Fruit fly (Drosophila melanogaster) whole organism, embryonic: ENCODE data around the gene Vm26Ac.
A peak's percentile ranks its signal among the peaks of the same experiment; 100 is the strongest.

Source experiments
- B-H2 ChIP-seq: fragments of 200-800 bp; sonication (Bioruptor generic); optimal IDR thresholded peaks from 2 replicates; lab custom pipeline; 2018; ENCODE audit warnings: missing biosample characterization, mild to moderate bottlenecking, missing genetic modification characterization
- BEAF-32 ChIP-seq: fragments of 200-800 bp; sonication (Bioruptor generic); optimal IDR thresholded peaks from 3 replicates; lab custom pipeline; 2017; ENCODE audit warnings: missing biosample characterization, missing genetic modification characterization, mild to moderate bottlenecking, moderate library complexity, missing genetic modification reagents
- Blimp-1 ChIP-seq: fragments of 200-800 bp; sonication (Bioruptor generic); optimal IDR thresholded peaks from 3 replicates; lab custom pipeline; 2018; ENCODE audit warnings: missing biosample characterization, missing genetic modification characterization, mild to moderate bottlenecking, moderate library complexity, missing genetic modification reagents
- CG11247 ChIP-seq: fragments of 200-800 bp; sonication (Bioruptor generic); IDR thresholded peaks from 2 replicates; pipeline ENCODE4 v1.3.6; 2022; ENCODE audit warnings: missing biosample characterization, missing genetic modification characterization
- CG11723 ChIP-seq: fragments of 200-800 bp; sonication (Bioruptor generic); optimal IDR thresholded peaks from 2 replicates; lab custom pipeline; 2017; ENCODE audit warnings: missing biosample characterization, mild to moderate bottlenecking, missing genetic modification characterization
- CG13894 ChIP-seq: fragments of 200-800 bp; sonication (Bioruptor generic); optimal IDR thresholded peaks from 3 replicates; lab custom pipeline; 2018; ENCODE audit warnings: missing biosample characterization, mild to moderate bottlenecking, missing genetic modification characterization, moderate library complexity
- CG14667 ChIP-seq: fragments of 200-800 bp; sonication (Bioruptor generic); IDR thresholded peaks from 2 replicates; pipeline ENCODE4 v1.3.6; 2022; ENCODE audit warnings: missing biosample characterization, missing genetic modification characterization
- CG1529 ChIP-seq: fragments of 200-800 bp; sonication (Bioruptor generic); optimal IDR thresholded peaks from 3 replicates; lab custom pipeline; 2018; ENCODE audit warnings: missing biosample characterization, missing genetic modification characterization
- CG1603 ChIP-seq: fragments of 200-800 bp; sonication (Bioruptor generic); optimal IDR thresholded peaks from 2 replicates; lab custom pipeline; 2019; ENCODE audit warnings: missing biosample characterization, mild to moderate bottlenecking, missing genetic modification characterization, moderate library complexity
- CG16813 ChIP-seq: fragments of 200-800 bp; sonication (Bioruptor generic); IDR thresholded peaks from 3 replicates; pipeline ENCODE4 v1.3.6; 2022; ENCODE audit warnings: missing biosample characterization, missing genetic modification characterization; ENCODE audit not compliant: partially characterized antibody
- CG17186 ChIP-seq: fragments of 200-800 bp; sonication (Bioruptor generic); optimal IDR thresholded peaks from 3 replicates; lab custom pipeline; 2017; ENCODE audit warnings: missing biosample characterization, missing genetic modification reagents, missing genetic modification characterization
- CG18011 ChIP-seq: fragments of 200-800 bp; sonication (Bioruptor generic); optimal IDR thresholded peaks from 2 replicates; lab custom pipeline; 2017; ENCODE audit warnings: missing biosample characterization, missing genetic modification characterization, mild to moderate bottlenecking, moderate library complexity, missing genotype
- CG1832 ChIP-seq: fragments of 200-800 bp; sonication (Bioruptor generic); optimal IDR thresholded peaks from 2 replicates; lab custom pipeline; 2017; ENCODE audit warnings: missing biosample characterization, mild to moderate bottlenecking, missing genetic modification characterization, inconsistent platforms
- CG2202 ChIP-seq: fragments of 200-800 bp; sonication (Bioruptor generic); optimal IDR thresholded peaks from 2 replicates; lab custom pipeline; 2018; ENCODE audit warnings: missing biosample characterization, mild to moderate bottlenecking, missing genetic modification characterization
- CG31441 ChIP-seq: fragments of 200-800 bp; sonication (Bioruptor generic); IDR thresholded peaks from 2 replicates; pipeline ENCODE4 v1.3.6; 2022; ENCODE audit warnings: missing biosample characterization, missing genetic modification characterization
- CG4820 ChIP-seq: fragments of 200-800 bp; sonication (Bioruptor generic); optimal IDR thresholded peaks from 3 replicates; lab custom pipeline; 2016; ENCODE audit warnings: missing biosample characterization, missing genetic modification characterization
- CG7271 ChIP-seq: fragments of 200-800 bp; sonication (Bioruptor generic); optimal IDR thresholded peaks from 2 replicates; lab custom pipeline; 2018; ENCODE audit warnings: missing biosample characterization, mild to moderate bottlenecking, missing genetic modification characterization, moderate library complexity
- CG7963 ChIP-seq: fragments of 200-800 bp; sonication (Bioruptor generic); IDR thresholded peaks from 3 replicates; pipeline ENCODE4 v1.3.6; 2022; ENCODE audit warnings: missing biosample characterization, missing genetic modification characterization; ENCODE audit not compliant: partially characterized antibody
- CG8765 ChIP-seq: fragments of 200-800 bp; sonication (Bioruptor generic); IDR thresholded peaks from 2 replicates; pipeline ENCODE4 v1.3.6; 2022; ENCODE audit warnings: missing biosample characterization, missing genetic modification characterization
- CG9932 ChIP-seq: fragments of 200-800 bp; sonication (Bioruptor generic); IDR thresholded peaks from 2 replicates; pipeline ENCODE4 v1.3.6; 2022; ENCODE audit warnings: missing biosample characterization, missing genetic modification characterization
- D ChIP-seq, 2 experiments: fragments of 200-800 bp in 1 of 2; fragments of >200 bp in 1 of 2; sonication (Bioruptor generic) in 1 of 2; optimal IDR thresholded peaks; 2 replicates in 1 of 2; 3 replicates in 1 of 2; lab custom pipeline; 2017; ENCODE audit warnings: mild to moderate bottlenecking in 1 of 2, missing biosample characterization in 1 of 2, missing genetic modification characterization in 1 of 2, missing genetic modification reagents in 1 of 2
- Dfd ChIP-seq, 2 experiments: fragments of >200 bp; optimal IDR thresholded peaks; 2 replicates each; lab custom pipeline; 2017; ENCODE audit warnings: missing biosample characterization in 2 of 2, missing genetic modification characterization in 2 of 2
- Dll ChIP-seq: fragments of 200-800 bp; sonication (Bioruptor generic); IDR thresholded peaks from 4 replicates; pipeline ENCODE4 v1.3.6; 2022; ENCODE audit warnings: missing biosample characterization, missing genetic modification characterization; ENCODE audit not compliant: partially characterized antibody
- Dref ChIP-seq: fragments of 200-800 bp; sonication (Bioruptor generic); IDR thresholded peaks from 2 replicates; pipeline ENCODE4 v1.3.6; 2022; ENCODE audit warnings: missing biosample characterization, missing genetic modification characterization
- H2.0 ChIP-seq: fragments of 200-800 bp; sonication (Bioruptor generic); IDR thresholded peaks from 2 replicates; pipeline ENCODE4 v1.3.6; 2022; ENCODE audit warnings: missing biosample characterization, missing genetic modification characterization
- Hmr ChIP-seq: fragments of 200-800 bp; sonication (Bioruptor generic); optimal IDR thresholded peaks from 3 replicates; lab custom pipeline; 2017; ENCODE audit warnings: mild to moderate bottlenecking, missing biosample characterization, missing genetic modification reagents, missing genetic modification characterization
- Hr39 ChIP-seq: fragments of >200 bp; optimal IDR thresholded peaks from 2 replicates; lab custom pipeline; 2017
- Lim3 ChIP-seq: fragments of 200-800 bp; sonication (Bioruptor generic); IDR thresholded peaks from 2 replicates; pipeline ENCODE4 v1.3.6; 2022; ENCODE audit warnings: missing biosample characterization, missing genetic modification characterization
- NC2β ChIP-seq: fragments of 200-800 bp; sonication (Bioruptor generic); optimal IDR thresholded peaks from 2 replicates; lab custom pipeline; 2016; ENCODE audit warnings: missing biosample characterization, missing genetic modification characterization
- Sox100B ChIP-seq: fragments of 200-800 bp; sonication (Bioruptor generic); optimal IDR thresholded peaks from 3 replicates; lab custom pipeline; 2018; ENCODE audit warnings: missing biosample characterization, mild to moderate bottlenecking, missing genetic modification characterization
- Sry-β ChIP-seq: fragments of 200-800 bp; sonication (Bioruptor generic); optimal IDR thresholded peaks from 2 replicates; lab custom pipeline; 2018; ENCODE audit warnings: missing biosample characterization, mild to moderate bottlenecking, missing genetic modification characterization, moderate library complexity
- Xrp1 ChIP-seq: fragments of 200-800 bp; sonication (Bioruptor generic); IDR thresholded peaks from 2 replicates; pipeline ENCODE4 v1.3.6; 2022; ENCODE audit warnings: missing biosample characterization, missing genetic modification characterization
- ac ChIP-seq: fragments of 200-800 bp; sonication (Bioruptor generic); optimal IDR thresholded peaks from 3 replicates; lab custom pipeline; 2017; ENCODE audit warnings: missing biosample characterization, mild to moderate bottlenecking, missing genetic modification characterization
- ara ChIP-seq: fragments of 200-800 bp; sonication (Bioruptor generic); IDR thresholded peaks from 2 replicates; pipeline ENCODE4 v1.3.6; 2022; ENCODE audit warnings: missing biosample characterization, missing genetic modification characterization
- danr ChIP-seq: fragments of 200-800 bp; sonication (Bioruptor generic); IDR thresholded peaks from 2 replicates; pipeline ENCODE4 v1.3.6; 2022; ENCODE audit warnings: missing biosample characterization, missing genetic modification characterization
- dmrt99B ChIP-seq: fragments of 200-800 bp; sonication (Bioruptor generic); optimal IDR thresholded peaks from 2 replicates; lab custom pipeline; 2018; ENCODE audit warnings: missing biosample characterization, mild to moderate bottlenecking, missing genetic modification characterization, moderate library complexity
- emc ChIP-seq: fragments of 200-800 bp; sonication (Bioruptor generic); optimal IDR thresholded peaks from 2 replicates; lab custom pipeline; 2016; ENCODE audit warnings: missing biosample characterization, missing genetic modification characterization
- exex ChIP-seq: fragments of 200-800 bp; sonication (Bioruptor generic); optimal IDR thresholded peaks from 4 replicates; lab custom pipeline; 2018; ENCODE audit warnings: missing biosample characterization, mild to moderate bottlenecking, missing genetic modification characterization, moderate library complexity
- hkb ChIP-seq, 2 experiments: fragments of 200-800 bp in 1 of 2; fragments of >200 bp in 1 of 2; sonication (Bioruptor generic) in 1 of 2; IDR thresholded peaks in 1 of 2; optimal IDR thresholded peaks in 1 of 2; 2 replicates each; pipeline versions ENCODE4 v1.3.6 to Lab custom; 2017 to 2022; ENCODE audit warnings: missing biosample characterization in 1 of 2, missing genetic modification characterization in 1 of 2
- kay ChIP-seq: fragments of 200-800 bp; sonication (Bioruptor generic); optimal IDR thresholded peaks from 2 replicates; lab custom pipeline; 2016; ENCODE audit warnings: missing biosample characterization, missing genetic modification characterization
- knrl ChIP-seq: fragments of 200-800 bp; sonication (Bioruptor generic); IDR thresholded peaks from 3 replicates; pipeline ENCODE4 v1.3.6; 2022; ENCODE audit warnings: missing biosample characterization, missing genetic modification characterization; ENCODE audit not compliant: partially characterized antibody
- lab ChIP-seq: fragments of 200-800 bp; sonication (Bioruptor generic); optimal IDR thresholded peaks from 3 replicates; lab custom pipeline; 2017; ENCODE audit warnings: missing biosample characterization, missing genetic modification characterization, mild to moderate bottlenecking, moderate library complexity, missing genetic modification reagents
- lola ChIP-seq, 3 experiments: fragments of >200 bp in 2 of 3; fragments of 200-800 bp in 1 of 3; sonication (Bioruptor generic) in 1 of 3; optimal IDR thresholded peaks; 2 replicates each; lab custom pipeline; 2017 to 2019; ENCODE audit warnings: missing biosample characterization in 3 of 3, missing genetic modification characterization in 3 of 3, mild to moderate bottlenecking in 1 of 3, moderate library complexity in 1 of 3
- mirr ChIP-seq: fragments of 200-800 bp; sonication (Bioruptor generic); optimal IDR thresholded peaks from 3 replicates; lab custom pipeline; 2018; ENCODE audit warnings: missing biosample characterization, mild to moderate bottlenecking, missing genetic modification characterization
- org-1 ChIP-seq: fragments of 200-800 bp; sonication (Bioruptor generic); optimal IDR thresholded peaks from 2 replicates; lab custom pipeline; 2017; ENCODE audit warnings: missing biosample characterization, missing genetic modification characterization
- pfk ChIP-seq: fragments of 200-800 bp; sonication (Bioruptor generic); optimal IDR thresholded peaks from 2 replicates; lab custom pipeline; 2018; ENCODE audit warnings: missing biosample characterization, mild to moderate bottlenecking, missing genetic modification characterization, moderate library complexity
- pros ChIP-seq: fragments of 200-800 bp; sonication (Bioruptor generic); optimal IDR thresholded peaks from 3 replicates; lab custom pipeline; 2019; ENCODE audit warnings: missing biosample characterization, mild to moderate bottlenecking, missing genetic modification characterization, moderate library complexity
- ro ChIP-seq: fragments of 200-800 bp; sonication (Bioruptor generic); IDR thresholded peaks from 2 replicates; pipeline ENCODE4 v1.3.6; 2022; ENCODE audit warnings: missing biosample characterization, missing genetic modification characterization
- sob ChIP-seq: fragments of 200-800 bp; sonication (Bioruptor generic); IDR thresholded peaks from 2 replicates; pipeline ENCODE4 v1.3.6; 2022; ENCODE audit warnings: missing biosample characterization, missing genetic modification characterization
- tgo ChIP-seq: fragments of 200-800 bp; sonication (Bioruptor generic); IDR thresholded peaks from 3 replicates; pipeline ENCODE4 v1.3.6; 2022; ENCODE audit warnings: missing biosample characterization, missing genetic modification characterization

The Vm26Ac gene

dm6 chr2L:5986094-5986493, 27.7 kb upstream of the Vm26Ac start, which contains the start of gene ifc (continued):
- TF ChIP-seq Dfd (GFP tag; optimal IDR thresholded peaks at IDR 0.05; lab: Kevin White, UChicago): peak in 1 of 2 experiments; percentile 80
- TF ChIP-seq Hmr (GFP tag; lab: Kevin White, UChicago): peak; percentile 73
- TF ChIP-seq Sry-β (GFP tag; lab: Kevin White, UChicago): peak; percentile 12
- TF ChIP-seq ara: no peak
- TF ChIP-seq Xrp1 (GFP tag; lab: Robert Waterston, UW): no peak
- TF ChIP-seq CG14667 (GFP tag; lab: Robert Waterston, UW): no peak
- TF ChIP-seq CG1832: no peak
- TF ChIP-seq lola (GFP tag; optimal IDR thresholded peaks at IDR 0.05; lab: Kevin White, UChicago): peak in 2 of 3 experiments; percentile 29 to 99
- TF ChIP-seq org-1 (GFP tag; lab: Kevin White, UChicago): no peak
- TF ChIP-seq CG7271: no peak
- no peak for TF ChIP-seq CG8765 (GFP tag; lab: Robert Waterston, UW)
- TF ChIP-seq danr (GFP tag; lab: Robert Waterston, UW): no peak
- TF ChIP-seq Blimp-1 (GFP tag; lab: Kevin White, UChicago): no peak
- TF ChIP-seq emc (GFP tag; lab: Kevin White, UChicago): no peak
- no peak for TF ChIP-seq CG11247 (GFP tag; lab: Robert Waterston, UW)
- peak; percentile 10 for TF ChIP-seq CG18011 (GFP tag; lab: Kevin White, UChicago)
- peak; percentile 55 for TF ChIP-seq NC2β (GFP tag; lab: Kevin White, UChicago)
- no peak for TF ChIP-seq CG7963
- peak; percentile 7 for TF ChIP-seq CG11723 (GFP tag; lab: Kevin White, UChicago)
- no peak for TF ChIP-seq H2.0 (GFP tag; lab: Robert Waterston, UW)
- TF ChIP-seq B-H2: peak; percentile 76
- no peak for TF ChIP-seq knrl (GFP tag; lab: Robert Waterston, UW)
- TF ChIP-seq CG4820 (GFP tag; lab: Kevin White, UChicago): peak; percentile 33
- TF ChIP-seq Dref (GFP tag; lab: Robert Waterston, UW): no peak
- no peak for TF ChIP-seq CG1529 (GFP tag; lab: Kevin White, UChicago)
- peak; percentile 72 for TF ChIP-seq lab (GFP tag; lab: Kevin White, UChicago)
- peak; percentile 91 for TF ChIP-seq CG1603
- TF ChIP-seq hkb (optimal IDR thresholded peaks at IDR 0.05; lab: Kevin White, UChicago): peak; percentile 79
- no peak for TF ChIP-seq hkb (GFP tag; IDR thresholded peaks at IDR 0.05; lab: Robert Waterston, UW)
- no peak for TF ChIP-seq Lim3
- TF ChIP-seq CG9932: no peak
- TF ChIP-seq Hr39 (lab: Kevin White, UChicago): no peak
- peak; percentile 52 for TF ChIP-seq kay (GFP tag; lab: Kevin White, UChicago)
- no peak for TF ChIP-seq dmrt99B (tag; lab: Kevin White, UChicago)
- TF ChIP-seq ro (GFP tag; lab: Robert Waterston, UW): no peak
- no peak for TF ChIP-seq CG16813
- TF ChIP-seq BEAF-32 (GFP tag; lab: Kevin White, UChicago): peak; percentile 83
- TF ChIP-seq pros (GFP tag; lab: Kevin White, UChicago): no peak
- TF ChIP-seq exex (tag; lab: Kevin White, UChicago): peak; percentile 36
- TF ChIP-seq CG17186: peak; percentile 66
- TF ChIP-seq sob (GFP tag; lab: Robert Waterston, UW): no peak
- no peak for TF ChIP-seq tgo (GFP tag; lab: Robert Waterston, UW)
- TF ChIP-seq mirr (GFP tag; lab: Kevin White, UChicago): peak; percentile 7
- peak; percentile 36 for TF ChIP-seq pfk (GFP tag; lab: Kevin White, UChicago)
- TF ChIP-seq Sox100B (GFP tag; lab: Kevin White, UChicago): no peak
- no peak for TF ChIP-seq Dll (GFP tag; lab: Robert Waterston, UW)
- no peak for TF ChIP-seq ac (GFP tag; lab: Kevin White, UChicago)
- TF ChIP-seq CG13894 (tag; lab: Kevin White, UChicago): peak; percentile 89
- no peak for TF ChIP-seq CG31441 (GFP tag; lab: Robert Waterston, UW)
- TF ChIP-seq D (optimal IDR thresholded peaks at IDR 0.05; lab: Kevin White, UChicago): no peak
- no peak for TF ChIP-seq D (GFP tag; optimal IDR thresholded peaks at IDR 0.05; lab: Kevin White, UChicago)
- TF ChIP-seq CG2202 (tag; lab: Kevin White, UChicago): no peak
